Fruit fly (Drosophila melanogaster) whole organism, embryonic: ENCODE results near the gene CG33647.

Source experiments
- Adf1 ChIP-seq: fragments of 200-800 bp; sonication (Bioruptor generic); IDR thresholded peaks from 2 replicates; pipeline ENCODE4 v1.3.6; 2022; ENCODE audit warnings: missing biosample characterization, missing genetic modification characterization
- Blimp-1 ChIP-seq: fragments of 200-800 bp; sonication (Bioruptor generic); optimal IDR thresholded peaks from 3 replicates; lab custom pipeline; 2018; ENCODE audit warnings: missing biosample characterization, missing genetic modification characterization, mild to moderate bottlenecking, moderate library complexity, missing genetic modification reagents
- CG10321 ChIP-seq: fragments of 200-800 bp; sonication (Bioruptor generic); IDR thresholded peaks from 2 replicates; pipeline ENCODE4 v1.3.6; 2022; ENCODE audit warnings: missing biosample characterization, missing genetic modification characterization
- CG11085 ChIP-seq: fragments of 200-800 bp; sonication (Bioruptor generic); IDR thresholded peaks from 2 replicates; pipeline ENCODE4 v1.3.6; 2022; ENCODE audit warnings: missing biosample characterization, missing genetic modification characterization
- CG12104 ChIP-seq: fragments of 200-800 bp; sonication (Bioruptor generic); optimal IDR thresholded peaks from 3 replicates; lab custom pipeline; 2016; ENCODE audit warnings: missing biosample characterization, missing genetic modification characterization
- CG12155 ChIP-seq: fragments of 200-800 bp; sonication (Bioruptor generic); optimal IDR thresholded peaks from 3 replicates; lab custom pipeline; 2016; ENCODE audit warnings: missing biosample characterization, missing genetic modification characterization
- CG1233 ChIP-seq: fragments of 200-800 bp; sonication (Bioruptor generic); optimal IDR thresholded peaks from 4 replicates; lab custom pipeline; 2018; ENCODE audit warnings: missing biosample characterization, mild to moderate bottlenecking, missing genetic modification characterization
- CG12769 ChIP-seq: fragments of 200-800 bp; sonication (Bioruptor generic); optimal IDR thresholded peaks from 2 replicates; lab custom pipeline; 2019; ENCODE audit warnings: missing biosample characterization, mild to moderate bottlenecking, missing genetic modification characterization, moderate library complexity
- CG13894 ChIP-seq: fragments of 200-800 bp; sonication (Bioruptor generic); optimal IDR thresholded peaks from 3 replicates; lab custom pipeline; 2018; ENCODE audit warnings: missing biosample characterization, mild to moderate bottlenecking, missing genetic modification characterization, moderate library complexity
- CG14014 ChIP-seq: fragments of 200-800 bp; sonication (Bioruptor generic); IDR thresholded peaks from 2 replicates; pipeline ENCODE4 v1.3.6; 2022; ENCODE audit warnings: missing biosample characterization, missing genetic modification characterization
- CG14710 ChIP-seq: fragments of 200-800 bp; sonication (Bioruptor generic); optimal IDR thresholded peaks from 3 replicates; lab custom pipeline; 2019; ENCODE audit warnings: missing biosample characterization, mild to moderate bottlenecking, missing genetic modification characterization, moderate library complexity
- CG15514 ChIP-seq: fragments of 200-800 bp; sonication (Bioruptor generic); optimal IDR thresholded peaks from 3 replicates; lab custom pipeline; 2017; ENCODE audit warnings: missing biosample characterization, missing genetic modification characterization, mild to moderate bottlenecking, moderate library complexity, missing genetic modification reagents
- CG1603 ChIP-seq: fragments of 200-800 bp; sonication (Bioruptor generic); optimal IDR thresholded peaks from 2 replicates; lab custom pipeline; 2019; ENCODE audit warnings: missing biosample characterization, mild to moderate bottlenecking, missing genetic modification characterization, moderate library complexity
- CG18764 ChIP-seq: fragments of 200-800 bp; sonication (Bioruptor generic); optimal IDR thresholded peaks from 3 replicates; lab custom pipeline; 2016; ENCODE audit warnings: missing biosample characterization, missing genetic modification characterization
- CG2120 ChIP-seq: fragments of 200-800 bp; sonication (Bioruptor generic); optimal IDR thresholded peaks from 3 replicates; lab custom pipeline; 2016; ENCODE audit warnings: missing biosample characterization, missing genetic modification characterization
- CG2678 ChIP-seq: fragments of 200-800 bp; sonication (Bioruptor generic); optimal IDR thresholded peaks from 3 replicates; lab custom pipeline; 2019; ENCODE audit warnings: missing biosample characterization, mild to moderate bottlenecking, missing genetic modification characterization, moderate library complexity
- CG2712 ChIP-seq: fragments of 200-800 bp; optimal IDR thresholded peaks from 3 replicates; lab custom pipeline; 2019; ENCODE audit warnings: missing biosample characterization, mild to moderate bottlenecking, missing genetic modification characterization, moderate library complexity
- CG32772 ChIP-seq: fragments of 200-800 bp; sonication (Bioruptor generic); IDR thresholded peaks from 2 replicates; pipeline ENCODE4 v1.3.6; 2022; ENCODE audit warnings: missing biosample characterization, missing genetic modification characterization
- CG6813 ChIP-seq: fragments of 200-800 bp; sonication (Bioruptor generic); optimal IDR thresholded peaks from 2 replicates; lab custom pipeline; 2017; ENCODE audit warnings: missing biosample characterization, missing genetic modification characterization, mild to moderate bottlenecking, moderate library complexity, missing genetic modification reagents
- CG7372 ChIP-seq: fragments of 200-800 bp; sonication (Bioruptor generic); IDR thresholded peaks from 2 replicates; pipeline ENCODE4 v1.3.6; 2022; ENCODE audit warnings: missing biosample characterization, missing genetic modification characterization
- CG7839 ChIP-seq: fragments of 200-800 bp; sonication (Bioruptor generic); optimal IDR thresholded peaks from 3 replicates; lab custom pipeline; 2018; ENCODE audit warnings: missing biosample characterization, mild to moderate bottlenecking, missing genetic modification characterization, moderate library complexity
- CoRest ChIP-seq: fragments of 200-800 bp; sonication (Bioruptor generic); optimal IDR thresholded peaks from 3 replicates; lab custom pipeline; 2018; ENCODE audit warnings: missing biosample characterization, mild to moderate bottlenecking, missing genetic modification characterization, moderate library complexity
- Dbx ChIP-seq: fragments of 200-800 bp; sonication (Bioruptor generic); IDR thresholded peaks from 3 replicates; pipeline ENCODE4 v1.3.6; 2022; ENCODE audit warnings: missing biosample characterization, missing genetic modification characterization
- Dek ChIP-seq: fragments of 200-800 bp; sonication (Bioruptor generic); optimal IDR thresholded peaks from 3 replicates; lab custom pipeline; 2019; ENCODE audit warnings: missing biosample characterization, mild to moderate bottlenecking, missing genetic modification characterization, moderate library complexity
- ERR ChIP-seq: fragments of 200-800 bp; sonication (Bioruptor generic); optimal IDR thresholded peaks from 2 replicates; lab custom pipeline; 2016; ENCODE audit warnings: missing biosample characterization, missing genetic modification characterization
- HHEX ChIP-seq: fragments of 200-800 bp; sonication (Bioruptor generic); optimal IDR thresholded peaks from 3 replicates; lab custom pipeline; 2017; ENCODE audit warnings: missing biosample characterization, mild to moderate bottlenecking, missing genetic modification characterization, missing genetic modification reagents
- HLH3B ChIP-seq: fragments of 200-800 bp; sonication (Bioruptor generic); IDR thresholded peaks from 2 replicates; pipeline ENCODE4 v1.3.6; 2022; ENCODE audit warnings: missing biosample characterization, missing genetic modification characterization
- Hmr ChIP-seq: fragments of 200-800 bp; sonication (Bioruptor generic); optimal IDR thresholded peaks from 3 replicates; lab custom pipeline; 2017; ENCODE audit warnings: mild to moderate bottlenecking, missing biosample characterization, missing genetic modification reagents, missing genetic modification characterization
- Hr51 ChIP-seq, 2 experiments: fragments of 200-800 bp; sonication (Bioruptor generic); optimal IDR thresholded peaks; 2 replicates in 1 of 2; 3 replicates in 1 of 2; lab custom pipeline; 2016 to 2018; ENCODE audit warnings: missing biosample characterization in 2 of 2, missing genetic modification characterization in 2 of 2, mild to moderate bottlenecking in 1 of 2, moderate library complexity in 1 of 2
- Lpt ChIP-seq: fragments of >200 bp; optimal IDR thresholded peaks from 2 replicates; lab custom pipeline; 2018; ENCODE audit warnings: missing biosample characterization, missing genetic modification characterization
- NK7.1 ChIP-seq: fragments of 200-800 bp; sonication (Bioruptor generic); optimal IDR thresholded peaks from 3 replicates; lab custom pipeline; 2016; ENCODE audit warnings: missing biosample characterization, missing genetic modification characterization
- Ptx1 ChIP-seq: fragments of 200-800 bp; sonication (Bioruptor generic); IDR thresholded peaks from 2 replicates; pipeline ENCODE4 v1.3.6; 2022; ENCODE audit warnings: missing biosample characterization, missing genetic modification characterization
- Ssrp ChIP-seq: fragments of 200-800 bp; sonication (Bioruptor generic); optimal IDR thresholded peaks from 2 replicates; lab custom pipeline; 2018; ENCODE audit warnings: missing biosample characterization, mild to moderate bottlenecking, missing genetic modification characterization, moderate library complexity
- bsh ChIP-seq, 2 experiments: fragments of 200-800 bp; sonication (Bioruptor generic); optimal IDR thresholded peaks; 2 replicates each; lab custom pipeline; 2017 to 2018; ENCODE audit warnings: mild to moderate bottlenecking in 2 of 2, missing biosample characterization in 2 of 2, missing genetic modification characterization in 2 of 2, moderate library complexity in 1 of 2
- chif ChIP-seq, 2 experiments: fragments of 200-800 bp; sonication (Bioruptor generic); optimal IDR thresholded peaks; 3 replicates each; lab custom pipeline; 2016; ENCODE audit warnings: missing biosample characterization in 2 of 2, missing genetic modification characterization in 2 of 2
- cwo ChIP-seq: fragments of 200-800 bp; sonication (Bioruptor generic); optimal IDR thresholded peaks from 3 replicates; lab custom pipeline; 2017; ENCODE audit warnings: missing biosample characterization, missing genetic modification characterization, mild to moderate bottlenecking, moderate library complexity, missing genetic modification reagents
- dm ChIP-seq: fragments of 200-800 bp; sonication (Bioruptor generic); optimal IDR thresholded peaks from 3 replicates; lab custom pipeline; 2016; ENCODE audit warnings: missing biosample characterization, missing genetic modification characterization
- dpn ChIP-seq, 2 experiments: fragments of 200-800 bp; sonication (Bioruptor generic); optimal IDR thresholded peaks; 3 replicates each; lab custom pipeline; 2016; ENCODE audit warnings: missing biosample characterization in 2 of 2, missing genetic modification characterization in 2 of 2
- ems ChIP-seq: fragments of 200-800 bp; sonication (Bioruptor generic); optimal IDR thresholded peaks from 3 replicates; lab custom pipeline; 2016; ENCODE audit warnings: missing biosample characterization, missing genetic modification characterization
- kni ChIP-seq: fragments of 200-800 bp; sonication (Bioruptor generic); optimal IDR thresholded peaks from 3 replicates; lab custom pipeline; 2017; ENCODE audit warnings: mild to moderate bottlenecking, missing biosample characterization, missing genetic modification reagents, missing genetic modification characterization
- p53 ChIP-seq: fragments of 200-800 bp; sonication (Bioruptor generic); optimal IDR thresholded peaks from 2 replicates; lab custom pipeline; 2016; ENCODE audit warnings: missing biosample characterization, missing genetic modification characterization
- psq ChIP-seq: fragments of 200-800 bp; sonication (Bioruptor generic); optimal IDR thresholded peaks from 2 replicates; lab custom pipeline; 2017; ENCODE audit warnings: missing biosample characterization, missing genetic modification characterization
- ranshi ChIP-seq: fragments of 200-800 bp; sonication (Bioruptor generic); IDR thresholded peaks from 2 replicates; pipeline ENCODE4 v1.3.6; 2022; ENCODE audit warnings: missing biosample characterization, missing genetic modification characterization
- sd ChIP-seq: fragments of 200-800 bp; sonication (Bioruptor generic); optimal IDR thresholded peaks from 3 replicates; lab custom pipeline; 2018; ENCODE audit warnings: missing biosample characterization, mild to moderate bottlenecking, missing genetic modification characterization, moderate library complexity
- sisA ChIP-seq: fragments of 200-800 bp; sonication (Bioruptor generic); IDR thresholded peaks from 2 replicates; pipeline ENCODE4 v1.3.6; 2022; ENCODE audit warnings: missing biosample characterization, missing genetic modification characterization
- sob ChIP-seq: fragments of 200-800 bp; sonication (Bioruptor generic); IDR thresholded peaks from 2 replicates; pipeline ENCODE4 v1.3.6; 2022; ENCODE audit warnings: missing biosample characterization, missing genetic modification characterization
- tgo ChIP-seq: fragments of 200-800 bp; sonication (Bioruptor generic); IDR thresholded peaks from 3 replicates; pipeline ENCODE4 v1.3.6; 2022; ENCODE audit warnings: missing biosample characterization, missing genetic modification characterization
- tll ChIP-seq, 2 experiments: fragments of 200-800 bp in 1 of 2; fragments of >200 bp in 1 of 2; sonication (Bioruptor generic) in 1 of 2; optimal IDR thresholded peaks; 2 replicates each; lab custom pipeline; 2017 to 2019; ENCODE audit warnings: missing biosample characterization in 2 of 2, missing genetic modification characterization in 2 of 2, mild to moderate bottlenecking in 1 of 2, moderate library complexity in 1 of 2
- zf30C ChIP-seq: fragments of 200-800 bp; sonication (Bioruptor generic); optimal IDR thresholded peaks from 3 replicates; lab custom pipeline; 2018; ENCODE audit warnings: missing biosample characterization, mild to moderate bottlenecking, missing genetic modification characterization

Gene CG33647

DNA sequence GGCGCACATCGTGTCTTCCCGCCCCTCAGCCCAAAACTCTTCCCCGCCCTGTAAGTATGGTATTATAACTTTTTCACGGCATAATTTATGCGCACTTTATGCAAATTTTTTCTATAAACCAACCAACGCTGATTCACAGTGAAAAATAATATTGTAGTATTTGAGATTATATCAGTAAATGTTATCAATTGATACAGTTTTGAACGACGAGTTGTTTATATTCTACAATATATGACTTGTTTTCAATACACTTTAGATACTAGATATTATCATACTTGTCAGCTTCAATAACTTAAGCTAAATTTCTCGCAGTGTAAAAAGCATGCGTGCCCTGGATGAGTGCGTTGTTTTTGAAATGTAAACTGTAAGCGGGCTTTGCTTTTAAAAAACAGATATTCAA lies 19.8 kb upstream of the CG33647 start (continued):
- TF ChIP-seq dm (GFP tag; lab: Kevin White, UChicago) (no peak), CG1603 (peak; percentile 54), zf30C (GFP tag; lab: Kevin White, UChicago) (no peak), CG15514 (GFP tag; lab: Kevin White, UChicago) (peak; percentile 24), CoRest (tag; lab: Kevin White, UChicago) (peak; percentile 45), dpn (GFP tag; optimal IDR thresholded peaks at IDR 0.05; lab: Kevin White, UChicago) (peak in 1 of 2 experiments; percentile 29), CG11085 (GFP tag; lab: Robert Waterston, UW) (0 out of 2 replicates have a peak, but pooled peaks have one; percentile 11), Lpt (GFP tag; lab: Kevin White, UChicago) (no peak), CG2712 (peak; percentile 51), chif (GFP tag; optimal IDR thresholded peaks at IDR 0.05; lab: Kevin White, UChicago) (peak in 1 of 2 experiments; percentile 4), CG7839 (tag; lab: Kevin White, UChicago) (peak; percentile 70), Blimp-1 (GFP tag; lab: Kevin White, UChicago) (peak; percentile 48), p53 (no peak), CG1233 (peak; percentile 46), kni (no peak), bsh (GFP tag; optimal IDR thresholded peaks at IDR 0.05; lab: Kevin White, UChicago) (peak in 1 of 2 experiments; percentile 27), CG18764 (GFP tag; lab: Kevin White, UChicago) (peak; percentile 13), sisA (peak; percentile 17; the same call in 1 of the 2 replicates), cwo (GFP tag; lab: Kevin White, UChicago) (peak; percentile 62), CG13894 (tag; lab: Kevin White, UChicago) (peak; percentile 68), sd (peak; percentile 21), CG14710 (tag; lab: Kevin White, UChicago) (peak; percentile 0), CG2678 (tag; lab: Kevin White, UChicago) (peak; percentile 78), CG32772 (GFP tag; lab: Robert Waterston, UW) (peak; percentile 36; the same call in 1 of the 2 replicates), tll (GFP tag; optimal IDR thresholded peaks at IDR 0.05; lab: Kevin White, UChicago) (no peak), CG7372 (GFP tag; lab: Robert Waterston, UW) (no peak), CG14014 (GFP tag; lab: Robert Waterston, UW) (peak; percentile 30; the same call in 1 of the 2 replicates), psq (GFP tag; lab: Kevin White, UChicago) (no peak), ranshi (peak; percentile 51), tgo (GFP tag; lab: Robert Waterston, UW) (peak; percentile 42; the same call in 1 of the 3 replicates), HLH3B (GFP tag; lab: Robert Waterston, UW) (0 out of 2 replicates have a peak, but pooled peaks have one; percentile 41), HHEX (no peak), Dek (peak; percentile 29), CG2120 (peak; percentile 40), NK7.1 (GFP tag; lab: Kevin White, UChicago) (no peak), ERR (GFP tag; lab: Kevin White, UChicago) (no peak), CG12104 (peak; percentile 15), Hmr (GFP tag; lab: Kevin White, UChicago) (peak; percentile 58), Hr51 (GFP tag; optimal IDR thresholded peaks at IDR 0.05; lab: Kevin White, UChicago) (peak in 1 of 2 experiments; percentile 71), CG12769 (tag; lab: Kevin White, UChicago) (peak; percentile 74), ems (GFP tag; lab: Kevin White, UChicago) (no peak), Adf1 (GFP tag; lab: Robert Waterston, UW) (no peak), CG10321 (0 out of 2 replicates have a peak, but pooled peaks have one; percentile 13), sob (GFP tag; lab: Robert Waterston, UW) (peak; percentile 55; the same call in 1 of the 2 replicates), CG6813 (GFP tag; lab: Kevin White, UChicago) (peak; percentile 27), CG12155 (GFP tag; lab: Kevin White, UChicago) (peak; percentile 1), Ssrp (tag; lab: Kevin White, UChicago) (peak; percentile 17), Dbx (GFP tag; lab: Robert Waterston, UW) (peak; percentile 65; the same call in 2 of the 3 replicates), Ptx1 (GFP tag; lab: Robert Waterston, UW) (peak; percentile 58)
